Worm (Caenorhabditis elegans): ENCODE measurements around the gene ccnk-1.

DNA sequence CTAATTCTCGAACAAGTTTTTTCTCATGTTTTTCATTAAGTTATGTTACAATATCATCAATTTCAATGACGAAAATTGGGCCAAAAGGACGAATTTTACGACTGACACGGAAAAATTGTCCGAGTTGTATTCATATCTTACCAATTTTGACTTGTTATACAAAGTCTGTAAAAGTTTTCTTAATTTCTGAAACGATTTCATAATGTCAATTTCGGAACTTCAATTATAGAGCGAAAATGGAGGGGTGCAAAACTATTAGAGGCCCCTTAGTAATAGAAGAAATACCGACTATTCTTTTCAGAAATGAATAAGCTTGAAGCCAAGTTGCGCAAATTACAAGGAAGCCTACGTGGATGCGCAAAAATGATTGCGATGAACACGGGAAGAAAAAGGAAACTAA, 19.2 kb downstream of the ccnk-1 start, which contains the start of gene F43D2.3:
- TF ChIP-seq him-1 (tag; optimal IDR thresholded peaks at IDR 0.05) (no peak), dao-5 (tag; optimal IDR thresholded peaks at IDR 0.05) (no peak), W03F9.2 (tag; optimal IDR thresholded peaks at IDR 0.05) (no peak)

Data from whole organism, L4/young adult.